Worm (Caenorhabditis elegans) whole organism, L2 larva: Measurements from ENCODE around the gene F57A8.7.

Source experiments
- C34F6.9 ChIP-seq: fragments of 150-350 bp; optimal IDR thresholded peaks from 2 replicates; lab custom pipeline; 2014; ENCODE audit warnings: missing biosample characterization, missing genetic modification characterization
- F13H6.1 ChIP-seq: sonication (generic microtip); optimal IDR thresholded peaks from 2 replicates; lab custom pipeline; 2016; ENCODE audit warnings: missing genetic modification characterization, missing compliant biosample characterization
- R02D3.7 ChIP-seq: fragments of 150-350 bp; optimal IDR thresholded peaks from 2 replicates; lab custom pipeline; 2014; ENCODE audit warnings: missing biosample characterization, missing genetic modification characterization
- Y55F3AM.14 ChIP-seq: fragments of 200-800 bp; sonication (Bioruptor generic); optimal IDR thresholded peaks from 2 replicates; lab custom pipeline; 2018; ENCODE audit warnings: mild to moderate bottlenecking, missing genetic modification characterization, missing compliant biosample characterization
- ama-1 ChIP-seq: fragments of 150-350 bp; optimal IDR thresholded peaks from 2 replicates; lab custom pipeline; 2018; ENCODE audit warnings: inconsistent platforms
- blmp-1 ChIP-seq: sonication (generic microtip); optimal IDR thresholded peaks from 2 replicates; lab custom pipeline; 2017; ENCODE audit warnings: missing genetic modification characterization, mild to moderate bottlenecking, missing compliant biosample characterization, antibody characterized with exemption, moderate library complexity; ENCODE audit not compliant: insufficient read depth
- ceh-16 ChIP-seq: fragments of 150-350 bp; optimal IDR thresholded peaks from 2 replicates; lab custom pipeline; 2014; ENCODE audit warnings: missing biosample characterization, missing genetic modification characterization
- ceh-82 ChIP-seq: fragments of 150-350 bp; optimal IDR thresholded peaks from 2 replicates; lab custom pipeline; 2014; ENCODE audit warnings: missing biosample characterization, missing genetic modification characterization
- crh-2 ChIP-seq: sonication (generic microtip); optimal IDR thresholded peaks from 2 replicates; lab custom pipeline; 2017; ENCODE audit warnings: missing biosample characterization, missing genetic modification characterization
- dmd-4 ChIP-seq: sonication (generic microtip); optimal IDR thresholded peaks from 2 replicates; lab custom pipeline; 2017; ENCODE audit warnings: missing biosample characterization, missing genetic modification characterization
- egl-27 ChIP-seq: sonication (generic microtip); optimal IDR thresholded peaks from 3 replicates; lab custom pipeline; 2017; ENCODE audit warnings: missing biosample characterization, missing genetic modification reagents, missing genetic modification characterization
- elt-1 ChIP-seq: fragments of 150-350 bp; optimal IDR thresholded peaks from 2 replicates; lab custom pipeline; 2014; ENCODE audit warnings: missing biosample characterization, missing genetic modification characterization
- elt-3 ChIP-seq: sonication (generic microtip); optimal IDR thresholded peaks from 2 replicates; lab custom pipeline; 2017; ENCODE audit warnings: missing biosample characterization, missing genetic modification characterization
- fos-1 ChIP-seq: fragments of 150-350 bp; optimal IDR thresholded peaks from 2 replicates; lab custom pipeline; 2014; ENCODE audit warnings: missing biosample characterization, missing genetic modification characterization
- gmeb-1 ChIP-seq: fragments of 150-350 bp; optimal IDR thresholded peaks from 2 replicates; lab custom pipeline; 2014; ENCODE audit warnings: missing biosample characterization, missing genetic modification characterization
- lin-11 ChIP-seq: fragments of 150-350 bp; sonication (generic microtip); optimal IDR thresholded peaks from 2 replicates; lab custom pipeline; 2014; ENCODE audit warnings: missing biosample characterization, missing genetic modification characterization, inconsistent platforms, mixed read lengths
- lin-13 ChIP-seq: fragments of 150-350 bp; optimal IDR thresholded peaks from 2 replicates; lab custom pipeline; 2014; ENCODE audit warnings: missing biosample characterization, missing genetic modification reagents, missing genetic modification characterization
- lin-39 ChIP-seq: fragments of 150-350 bp; optimal IDR thresholded peaks from 2 replicates; lab custom pipeline; 2014; ENCODE audit warnings: missing biosample characterization, missing genetic modification reagents, missing genetic modification characterization
- lsy-2 ChIP-seq, 2 experiments: fragments of 150-350 bp in 1 of 2; sonication (generic microtip) in 1 of 2; optimal IDR thresholded peaks; 2 replicates each; lab custom pipeline; 2014 to 2017; ENCODE audit warnings: missing biosample characterization in 2 of 2, missing genetic modification characterization in 2 of 2
- mab-5 ChIP-seq: fragments of 150-350 bp; optimal IDR thresholded peaks from 2 replicates; lab custom pipeline; 2014; ENCODE audit warnings: missing biosample characterization, missing genetic modification characterization
- mbf-1 ChIP-seq: sonication (generic microtip); optimal IDR thresholded peaks from 2 replicates; lab custom pipeline; 2017; ENCODE audit warnings: missing biosample characterization, missing genetic modification characterization
- nhr-11 ChIP-seq: fragments of 150-350 bp; optimal IDR thresholded peaks from 2 replicates; lab custom pipeline; 2014; ENCODE audit warnings: missing biosample characterization, missing genetic modification characterization
- nhr-12 ChIP-seq: fragments of 150-350 bp; optimal IDR thresholded peaks from 2 replicates; lab custom pipeline; 2014; ENCODE audit warnings: missing biosample characterization, missing genetic modification characterization
- nhr-129 ChIP-seq: fragments of 150-350 bp; optimal IDR thresholded peaks from 2 replicates; lab custom pipeline; 2014; ENCODE audit warnings: missing biosample characterization, missing genetic modification characterization
- nhr-21 ChIP-seq: fragments of 150-350 bp; optimal IDR thresholded peaks from 2 replicates; lab custom pipeline; 2014; ENCODE audit warnings: missing biosample characterization, missing genetic modification characterization
- nhr-23 ChIP-seq: fragments of 150-350 bp; optimal IDR thresholded peaks from 2 replicates; lab custom pipeline; 2014; ENCODE audit warnings: missing biosample characterization, missing genetic modification reagents, missing genetic modification characterization
- nhr-237 ChIP-seq: fragments of 150-350 bp; optimal IDR thresholded peaks from 2 replicates; lab custom pipeline; 2014; ENCODE audit warnings: missing biosample characterization, missing genetic modification characterization
- nhr-6 ChIP-seq: fragments of 150-350 bp; optimal IDR thresholded peaks from 2 replicates; lab custom pipeline; 2014; ENCODE audit warnings: missing biosample characterization, missing genetic modification characterization
- peb-1 ChIP-seq: fragments of 150-350 bp; optimal IDR thresholded peaks from 2 replicates; lab custom pipeline; 2014; ENCODE audit warnings: missing biosample characterization, missing genetic modification characterization
- sem-4 ChIP-seq: fragments of 150-350 bp; optimal IDR thresholded peaks from 2 replicates; lab custom pipeline; 2014; ENCODE audit warnings: missing biosample characterization, missing genetic modification reagents, missing genetic modification characterization
- skn-1 ChIP-seq: sonication (generic microtip); optimal IDR thresholded peaks from 2 replicates; lab custom pipeline; 2017; ENCODE audit warnings: missing biosample characterization, missing genetic modification characterization
- sma-3 ChIP-seq: sonication (generic microtip); optimal IDR thresholded peaks from 2 replicates; lab custom pipeline; 2016; ENCODE audit warnings: missing genetic modification reagents, missing genetic modification characterization, missing compliant biosample characterization
- unc-39 ChIP-seq: fragments of 150-350 bp; optimal IDR thresholded peaks from 2 replicates; lab custom pipeline; 2014; ENCODE audit warnings: missing biosample characterization, missing genetic modification characterization
- unc-55 ChIP-seq: fragments of 150-350 bp; sonication (generic microtip); optimal IDR thresholded peaks from 3 replicates; lab custom pipeline; 2014; ENCODE audit warnings: missing biosample characterization, missing genetic modification reagents, missing genetic modification characterization
- unc-62 ChIP-seq: fragments of 150-350 bp; optimal IDR thresholded peaks from 2 replicates; lab custom pipeline; 2014; ENCODE audit warnings: missing biosample characterization, missing genetic modification reagents, missing genetic modification characterization
- zag-1 ChIP-seq: fragments of 150-350 bp; optimal IDR thresholded peaks from 2 replicates; lab custom pipeline; 2014; ENCODE audit warnings: missing biosample characterization, missing genetic modification characterization
- ztf-4 ChIP-seq: fragments of 150-350 bp; optimal IDR thresholded peaks from 2 replicates; lab custom pipeline; 2014; ENCODE audit warnings: missing biosample characterization, missing genetic modification characterization

The F57A8.7 gene

ce11 chrV:10091152-10091551, 15.6 kb downstream of the F57A8.7 start, which contains the start of gene R04B5.11:
Gene R04B5.11 (minus strand): TSS chrV:10091252.
- TF ChIP-seq ama-1 (no peak), lin-13 (GFP tag; lab: Kevin White, UChicago) (no peak), elt-3 (tag; lab: Kevin White, UChicago) (no peak), C34F6.9 (no peak), fos-1 (tag; lab: Kevin White, UChicago) (no peak), nhr-12 (tag; lab: Kevin White, UChicago) (no peak), unc-62 (GFP tag; lab: Kevin White, UChicago) (no peak), nhr-23 (tag; lab: Kevin White, UChicago) (no peak), blmp-1 (tag; lab: Kevin White, UChicago) (no peak), ceh-16 (no peak), R02D3.7 (tag; lab: Kevin White, UChicago) (no peak), zag-1 (tag; lab: Kevin White, UChicago) (no peak), egl-27 (tag; lab: Kevin White, UChicago) (no peak), nhr-11 (tag; lab: Kevin White, UChicago) (no peak), skn-1 (no peak), lin-11 (tag; lab: Kevin White, UChicago) (no peak)

- TF ChIP-seq nhr-129 (tag; lab: Kevin White, UChicago) (no peak), sem-4 (tag; lab: Kevin White, UChicago) (no peak), Y55F3AM.14 (no peak), mbf-1 (tag; lab: Kevin White, UChicago) (no peak), elt-1 (tag; lab: Kevin White, UChicago) (no peak), lin-13 (GFP tag; lab: Kevin White, UChicago) (no peak), sma-3 (GFP tag; lab: Kevin White, UChicago) (no peak), dmd-4 (no peak), nhr-237 (tag; lab: Kevin White, UChicago) (no peak)
Observed at ce11 chrV:10094374-10094773, 18.8 kb downstream of the F57A8.7 start, which contains the start of gene srd-49. Gene srd-49 (plus strand): TSS chrV:10094674.

ce11 chrV:10096932-10097331, 21.4 kb downstream of the F57A8.7 start:
- TF ChIP-seq unc-39 (tag; lab: Kevin White, UChicago) (no peak), nhr-12 (tag; lab: Kevin White, UChicago) (no peak), mab-5 (no peak), crh-2 (peak; percentile 32), fos-1 (tag; lab: Kevin White, UChicago) (peak; percentile 83), nhr-6 (tag; lab: Kevin White, UChicago) (no peak), elt-3 (tag; lab: Kevin White, UChicago) (no peak), lin-11 (tag; lab: Kevin White, UChicago) (no peak), ama-1 (no peak), mbf-1 (tag; lab: Kevin White, UChicago) (no peak), gmeb-1 (tag; lab: Kevin White, UChicago) (peak; percentile 33), ztf-4 (tag; lab: Kevin White, UChicago) (no peak)
- TF ChIP-seq, all 48 proteins: peak for 3

ce11 chrV:10098429-10098828, 22.9 kb downstream of the F57A8.7 start, which contains the start of gene ugt-47:
Gene ugt-47 (minus strand): TSS chrV:10098597.
- TF ChIP-seq ceh-82 (tag; lab: Kevin White, UChicago): no peak
- no peak for TF ChIP-seq lin-13 (GFP tag; lab: Kevin White, UChicago)
- TF ChIP-seq nhr-23 (tag; lab: Kevin White, UChicago): no peak
- TF ChIP-seq R02D3.7 (tag; lab: Kevin White, UChicago): no peak
- no peak for TF ChIP-seq mab-5
- no peak for TF ChIP-seq Y55F3AM.14
- TF ChIP-seq blmp-1 (tag; lab: Kevin White, UChicago): no peak
- no peak for TF ChIP-seq peb-1 (tag; lab: Kevin White, UChicago)
- TF ChIP-seq C34F6.9: no peak
- TF ChIP-seq lin-39: no peak
- TF ChIP-seq nhr-21 (tag; lab: Kevin White, UChicago): no peak
- TF ChIP-seq unc-62 (GFP tag; lab: Kevin White, UChicago): no peak
- TF ChIP-seq nhr-12 (tag; lab: Kevin White, UChicago): no peak
- no peak for TF ChIP-seq unc-39 (tag; lab: Kevin White, UChicago)
- TF ChIP-seq lsy-2 (tag; optimal IDR thresholded peaks at IDR 0.05; lab: Kevin White, UChicago): no peak
- TF ChIP-seq unc-55 (GFP tag; lab: Kevin White, UChicago): no peak
- no peak for TF ChIP-seq F13H6.1 (tag; lab: Kevin White, UChicago)
- TF ChIP-seq dmd-4: no peak
- TF ChIP-seq ztf-4 (tag; lab: Kevin White, UChicago): no peak
- no peak for TF ChIP-seq skn-1
